Worm (Caenorhabditis elegans): ENCODE measurements around the gene Y53F4B.27.

- TF ChIP-seq nhr-237 (tag; optimal IDR thresholded peaks at IDR 0.05) = no peak
- TF ChIP-seq R02D3.7 (tag; optimal IDR thresholded peaks at IDR 0.05) = no peak
- no peak for TF ChIP-seq nhr-23 (tag; optimal IDR thresholded peaks at IDR 0.05)
- TF ChIP-seq elt-3 (tag; optimal IDR thresholded peaks at IDR 0.05) = no peak
- TF ChIP-seq mdl-1 (tag; optimal IDR thresholded peaks at IDR 0.05) = no peak
- no peak for TF ChIP-seq snpc-4 (tag; optimal IDR thresholded peaks at IDR 0.05)
- no peak for TF ChIP-seq nhr-25 (tag; optimal IDR thresholded peaks at IDR 0.05)
Measured at ce11 chrII:15167340-15167739, 21.6 kb downstream of the Y53F4B.27 start, which contains the start of gene gst-28.

All from whole organism, L2 larva.